Worm (Caenorhabditis elegans): ENCODE measurements around the gene folt-1.

The folt-1 gene

ce11 chrV:11124922-11125321 is 16.4 kb upstream of the folt-1 start, which contains the start of gene C06H2.2:
TSS of gene C06H2.2 (plus strand) at chrV:11125222.
- no peak for TF ChIP-seq sea-2 (GFP tag; optimal IDR thresholded peaks at IDR 0.05)
- TF ChIP-seq nhr-237 (tag; optimal IDR thresholded peaks at IDR 0.05) = no peak
- TF ChIP-seq lin-39 (tag; optimal IDR thresholded peaks at IDR 0.05) = no peak
- TF ChIP-seq elt-3 (tag; optimal IDR thresholded peaks at IDR 0.05) = no peak
- TF ChIP-seq daf-12 (tag; optimal IDR thresholded peaks at IDR 0.05) = no peak
- no peak for TF ChIP-seq nhr-25 (tag; optimal IDR thresholded peaks at IDR 0.05)
- no peak for TF ChIP-seq ama-1 (optimal IDR thresholded peaks at IDR 0.05)
- TF ChIP-seq elt-2 (tag; optimal IDR thresholded peaks at IDR 0.05) = no peak
- no peak for TF ChIP-seq pqm-1 (tag; optimal IDR thresholded peaks at IDR 0.05)
- no peak for TF ChIP-seq nhr-23 (tag; optimal IDR thresholded peaks at IDR 0.05)
- no peak for TF ChIP-seq nhr-43 (tag; optimal IDR thresholded peaks at IDR 0.05; ENCODE audit: poor library complexity, severe bottlenecking)

ce11 chrV:11127197-11127596 is 14.1 kb upstream of the folt-1 start, which contains the start of gene jmjd-5:
TSS of gene jmjd-5 (plus strand) at chrV:11127497.
- no peak for TF ChIP-seq nhr-43 (tag; optimal IDR thresholded peaks at IDR 0.05; ENCODE audit: poor library complexity, severe bottlenecking)
- TF ChIP-seq nhr-25 (tag; optimal IDR thresholded peaks at IDR 0.05) = no peak
- no peak for TF ChIP-seq snpc-4 (tag; optimal IDR thresholded peaks at IDR 0.05)
- TF ChIP-seq lin-15B (tag; optimal IDR thresholded peaks at IDR 0.05) = no peak
- no peak for TF ChIP-seq elt-3 (tag; optimal IDR thresholded peaks at IDR 0.05)
- no peak for TF ChIP-seq unc-62 (GFP tag; optimal IDR thresholded peaks at IDR 0.05)
- TF ChIP-seq eor-1 (tag; optimal IDR thresholded peaks at IDR 0.05) = no peak
- no peak for TF ChIP-seq unc-39 (tag; optimal IDR thresholded peaks at IDR 0.05)
- no peak for TF ChIP-seq ZK546.5 (tag; optimal IDR thresholded peaks at IDR 0.05)
- TF ChIP-seq nhr-76 (tag; optimal IDR thresholded peaks at IDR 0.05) = no peak
- no peak for TF ChIP-seq nhr-77 (tag; optimal IDR thresholded peaks at IDR 0.05)
- no peak for TF ChIP-seq ceh-16 (tag; optimal IDR thresholded peaks at IDR 0.05)
- TF ChIP-seq tbx-2 (tag; optimal IDR thresholded peaks at IDR 0.05) = no peak
- TF ChIP-seq egl-27 (tag; optimal IDR thresholded peaks at IDR 0.05) = no peak
- no peak for TF ChIP-seq elt-1 (tag; optimal IDR thresholded peaks at IDR 0.05)
- TF ChIP-seq fos-1 (tag; optimal IDR thresholded peaks at IDR 0.05) = no peak

DNA sequence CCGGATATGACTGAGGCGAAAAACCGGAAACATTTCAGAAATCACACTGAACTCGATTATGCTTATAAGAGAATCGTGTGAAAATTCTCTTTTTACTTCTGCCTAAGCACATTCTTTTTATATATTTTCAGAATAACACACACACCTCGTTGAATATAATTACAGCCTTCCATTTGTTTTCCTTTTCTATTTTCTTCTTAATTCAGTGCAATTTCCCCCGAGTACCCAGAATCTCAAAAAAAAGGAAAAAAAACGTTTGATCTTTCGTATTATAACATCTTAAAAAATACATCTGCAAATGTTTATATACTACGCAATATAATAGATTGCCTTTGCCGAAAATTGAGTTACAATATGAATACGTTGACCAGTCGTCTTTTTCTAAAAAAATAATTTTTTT is 9.5 kb upstream of the folt-1 start:
- TF ChIP-seq tbx-2 (tag; optimal IDR thresholded peaks at IDR 0.05) = no peak
- TF ChIP-seq nfya-1 (tag; optimal IDR thresholded peaks at IDR 0.05; ENCODE audit: insufficient read depth) = no peak
- no peak for TF ChIP-seq elt-2 (tag; optimal IDR thresholded peaks at IDR 0.05)

ce11 chrV:11133516-11133915 is 7.8 kb upstream of the folt-1 start:
- TF ChIP-seq skn-1 (tag; optimal IDR thresholded peaks at IDR 0.05) = no peak
- TF ChIP-seq nhr-28 (tag; optimal IDR thresholded peaks at IDR 0.05) = no peak
- TF ChIP-seq snpc-4 (tag; optimal IDR thresholded peaks at IDR 0.05) = no peak
- no peak for TF ChIP-seq egl-27 (tag; optimal IDR thresholded peaks at IDR 0.05)
- no peak for TF ChIP-seq fkh-2 (tag; optimal IDR thresholded peaks at IDR 0.05)
- no peak for TF ChIP-seq ceh-28 (tag; optimal IDR thresholded peaks at IDR 0.05)
- TF ChIP-seq unc-62 (GFP tag; optimal IDR thresholded peaks at IDR 0.05) = no peak
- TF ChIP-seq lin-39 (tag; optimal IDR thresholded peaks at IDR 0.05) = no peak
- TF ChIP-seq nhr-23 (tag; optimal IDR thresholded peaks at IDR 0.05) = no peak
- TF ChIP-seq nfya-1 (tag; optimal IDR thresholded peaks at IDR 0.05; ENCODE audit: insufficient read depth) = no peak
- TF ChIP-seq elt-1 (tag; optimal IDR thresholded peaks at IDR 0.05) = no peak
- no peak for TF ChIP-seq zag-1 (tag; optimal IDR thresholded peaks at IDR 0.05)
- TF ChIP-seq mml-1 (tag; optimal IDR thresholded peaks at IDR 0.05) = no peak

ce11 chrV:11134296-11134695 is 7.0 kb upstream of the folt-1 start, which contains the start of gene glb-3:
TSS of gene glb-3 (plus strand) at chrV:11134596.
- TF ChIP-seq zag-1 (tag; optimal IDR thresholded peaks at IDR 0.05) (no peak), ceh-9 (tag; optimal IDR thresholded peaks at IDR 0.05) (no peak), ztf-11 (tag; optimal IDR thresholded peaks at IDR 0.05) (no peak), nhr-28 (tag; optimal IDR thresholded peaks at IDR 0.05) (no peak), nhr-77 (tag; optimal IDR thresholded peaks at IDR 0.05) (no peak), elt-2 (tag; optimal IDR thresholded peaks at IDR 0.05) (no peak), tbx-2 (tag; optimal IDR thresholded peaks at IDR 0.05) (no peak), fkh-2 (tag; optimal IDR thresholded peaks at IDR 0.05) (no peak), nhr-43 (tag; optimal IDR thresholded peaks at IDR 0.05; ENCODE audit: poor library complexity, severe bottlenecking) (no peak), ZK546.5 (tag; optimal IDR thresholded peaks at IDR 0.05) (no peak), ama-1 (optimal IDR thresholded peaks at IDR 0.05) (no peak), nhr-12 (tag; optimal IDR thresholded peaks at IDR 0.05) (no peak), lin-39 (tag; optimal IDR thresholded peaks at IDR 0.05) (no peak), unc-39 (tag; optimal IDR thresholded peaks at IDR 0.05) (no peak), egl-27 (tag; optimal IDR thresholded peaks at IDR 0.05) (no peak)
